Fruit fly (Drosophila melanogaster) S2 (cell line): Measurements from ENCODE around the gene NimB5.

ENCODE experiments used
- CG8478 ChIP-seq: fragments of >200 bp; optimal IDR thresholded peaks from 2 replicates; lab custom pipeline; 2018
- CTCF ChIP-seq, 2 experiments: fragments of >200 bp; optimal IDR thresholded peaks; 2 replicates each; lab custom pipeline; 2018

dm6 chr2L:13972847-13973246 is 2.9 kb downstream of the NimB5 start, which contains the start of gene He:
- TF ChIP-seq CG8478 (lab: Kevin White, UChicago) (no peak), CTCF (optimal IDR thresholded peaks at IDR 0.05; lab: Kevin White, UChicago) (no peak)
